Worm (Caenorhabditis elegans): ENCODE data around the gene F57A8.7.

DNA sequence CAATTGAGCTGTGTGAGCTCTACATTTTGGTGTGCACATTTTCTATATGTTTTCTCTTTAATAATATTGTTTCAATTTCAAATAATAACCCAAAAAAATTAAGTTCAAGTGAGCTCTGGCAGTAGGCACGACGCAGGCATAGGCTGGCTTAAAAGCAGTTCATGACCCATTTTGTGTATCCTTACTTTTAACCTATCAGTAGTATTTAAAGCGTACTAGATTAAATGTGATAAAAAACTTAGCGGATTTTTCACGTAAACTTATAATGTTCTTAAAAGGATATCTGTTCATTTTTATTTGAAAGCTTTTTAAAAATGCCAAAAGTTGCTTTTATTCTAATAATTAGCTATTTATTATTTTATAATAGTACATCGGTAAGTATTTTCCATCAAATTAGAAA, 47.8 kb downstream of the F57A8.7 start, which contains the start of gene C08B6.6:
- no peak for TF ChIP-seq ceh-13 (GFP tag; optimal IDR thresholded peaks at IDR 0.05)
- no peak for TF ChIP-seq F13C5.2 (tag; optimal IDR thresholded peaks at IDR 0.05)
- TF ChIP-seq ama-1 (optimal IDR thresholded peaks at IDR 0.05), result no peak
- TF ChIP-seq scrt-1 (GFP tag; IDR thresholded peaks at IDR 0.05), result no peak
